Worm (Caenorhabditis elegans) whole organism, early embryonic: ENCODE measurements around the gene sur-5.

Experiments used
- B0310.2 ChIP-seq: sonication (generic microtip); optimal IDR thresholded peaks from 2 replicates; lab custom pipeline; 2016; ENCODE audit warnings: mild to moderate bottlenecking, missing genetic modification characterization, missing compliant biosample characterization
- F13C5.2 ChIP-seq: sonication (generic microtip); optimal IDR thresholded peaks from 2 replicates; lab custom pipeline; 2017; ENCODE audit warnings: mild to moderate bottlenecking, missing genetic modification characterization, inconsistent platforms, missing compliant biosample characterization
- aly-1 ChIP-seq: sonication (generic microtip); optimal IDR thresholded peaks from 2 replicates; lab custom pipeline; 2016; ENCODE audit warnings: missing genetic modification characterization, missing compliant biosample characterization
- ama-1 ChIP-seq: fragments of 150-350 bp; optimal IDR thresholded peaks from 2 replicates; lab custom pipeline; 2014
- ets-7 ChIP-seq: sonication (generic microtip); optimal IDR thresholded peaks from 2 replicates; lab custom pipeline; 2016; ENCODE audit warnings: missing genotype, missing genetic modification characterization, missing compliant biosample characterization
- flt-1 ChIP-seq: fragments of 200-800 bp; sonication (Bioruptor generic); IDR thresholded peaks from 2 replicates; pipeline ENCODE4 v1.3.6; 2022; ENCODE audit warnings: missing genetic modification characterization, missing compliant biosample characterization
- hmbx-1 ChIP-seq: sonication (generic microtip); optimal IDR thresholded peaks from 2 replicates; lab custom pipeline; 2016; ENCODE audit warnings: mild to moderate bottlenecking, missing genetic modification characterization, missing compliant biosample characterization
- hnd-1 ChIP-seq: sonication (generic microtip); optimal IDR thresholded peaks from 2 replicates; lab custom pipeline; 2016; ENCODE audit warnings: missing genetic modification characterization, missing compliant biosample characterization
- scrt-1 ChIP-seq: fragments of 200-800 bp; sonication (Bioruptor generic); IDR thresholded peaks from 2 replicates; pipeline ENCODE4 v1.3.6; 2022; ENCODE audit warnings: missing genetic modification characterization, missing compliant biosample characterization
- sea-1 ChIP-seq: fragments of 200-800 bp; sonication (Bioruptor generic); conservative IDR thresholded peaks from 2 replicates; pipeline ENCODE4 v1.3.6; 2022; ENCODE audit warnings: missing genetic modification characterization, missing compliant biosample characterization
- tbx-11 ChIP-seq: fragments of 200-800 bp; sonication (Bioruptor generic); IDR thresholded peaks from 2 replicates; pipeline ENCODE4 v1.3.6; 2022; ENCODE audit warnings: missing genetic modification characterization, missing compliant biosample characterization
- tbx-37 ChIP-seq: fragments of 200-800 bp; sonication (Bioruptor generic); conservative IDR thresholded peaks from 2 replicates; pipeline ENCODE4 v1.3.6; 2022; ENCODE audit warnings: missing genetic modification reagents, missing genetic modification characterization, missing compliant biosample characterization

- TF ChIP-seq ama-1 (no peak), hmbx-1 (tag; lab: Kevin White, UChicago) (no peak), scrt-1 (GFP tag; lab: Robert Waterston, UW) (no peak), B0310.2 (tag; lab: Kevin White, UChicago) (no peak), flt-1 (no peak), tbx-11 (no peak), sea-1 (GFP tag; lab: Robert Waterston, UW) (no peak), aly-1 (tag; lab: Kevin White, UChicago) (no peak), F13C5.2 (tag; lab: Kevin White, UChicago) (no peak), tbx-37 (GFP tag; lab: Robert Waterston, UW) (no peak), hnd-1 (tag; lab: Kevin White, UChicago) (no peak), ets-7 (tag; lab: Kevin White, UChicago) (no peak)
These were observed 25.5 kb downstream of the sur-5 start, which contains the start of gene unc-10 for ce11 chrX:7279671-7280389.
